Worm (Caenorhabditis elegans) whole organism, early embryonic: ENCODE results near the gene Y43F8B.13.

Experiments used
- ceh-36 ChIP-seq: sonication (generic microtip); optimal IDR thresholded peaks from 2 replicates; lab custom pipeline; 2016; ENCODE audit warnings: missing genetic modification characterization, inconsistent platforms, missing compliant biosample characterization
- hnd-1 ChIP-seq: sonication (generic microtip); optimal IDR thresholded peaks from 2 replicates; lab custom pipeline; 2016; ENCODE audit warnings: missing genetic modification characterization, missing compliant biosample characterization
- tbx-11 ChIP-seq: fragments of 200-800 bp; sonication (Bioruptor generic); IDR thresholded peaks from 2 replicates; pipeline ENCODE4 v1.3.6; 2022; ENCODE audit warnings: missing genetic modification characterization, missing compliant biosample characterization

Y43F8B.13 gene

ce11 chrV:19502579-19503151 is 46.9 kb downstream of the Y43F8B.13 start, which contains the start of gene Y43F8B.3:
Gene Y43F8B.3 (plus strand): TSS chrV:19503101.
- TF ChIP-seq tbx-11 (GFP tag; lab: Robert Waterston, UW): no peak
- no peak for TF ChIP-seq hnd-1 (tag; lab: Kevin White, UChicago)
- TF ChIP-seq ceh-36 (tag; lab: Kevin White, UChicago): peak; percentile 72
